Worm (Caenorhabditis elegans) whole organism, L2 larva: Measurements from ENCODE around the gene spig-4.

Source experiments
- alr-1 ChIP-seq: fragments of 150-350 bp; optimal IDR thresholded peaks from 2 replicates; lab custom pipeline; 2014; ENCODE audit warnings: missing biosample characterization, missing genetic modification characterization
- dmd-4 ChIP-seq: sonication (generic microtip); optimal IDR thresholded peaks from 2 replicates; lab custom pipeline; 2017; ENCODE audit warnings: missing biosample characterization, missing genetic modification characterization
- egl-27 ChIP-seq: sonication (generic microtip); optimal IDR thresholded peaks from 3 replicates; lab custom pipeline; 2017; ENCODE audit warnings: missing biosample characterization, missing genetic modification reagents, missing genetic modification characterization
- fos-1 ChIP-seq: fragments of 150-350 bp; optimal IDR thresholded peaks from 2 replicates; lab custom pipeline; 2014; ENCODE audit warnings: missing biosample characterization, missing genetic modification characterization
- lsy-2 ChIP-seq, 2 experiments: fragments of 150-350 bp in 1 of 2; sonication (generic microtip) in 1 of 2; optimal IDR thresholded peaks; 2 replicates each; lab custom pipeline; 2014 to 2017; ENCODE audit warnings: missing biosample characterization in 2 of 2, missing genetic modification characterization in 2 of 2
- nhr-11 ChIP-seq: fragments of 150-350 bp; optimal IDR thresholded peaks from 2 replicates; lab custom pipeline; 2014; ENCODE audit warnings: missing biosample characterization, missing genetic modification characterization
- nhr-25 ChIP-seq: fragments of 150-350 bp; sonication (generic microtip); optimal IDR thresholded peaks from 3 replicates; lab custom pipeline; 2014; ENCODE audit warnings: missing biosample characterization, missing genetic modification characterization
- peb-1 ChIP-seq: fragments of 150-350 bp; optimal IDR thresholded peaks from 2 replicates; lab custom pipeline; 2014; ENCODE audit warnings: missing biosample characterization, missing genetic modification characterization
- skn-1 ChIP-seq: sonication (generic microtip); optimal IDR thresholded peaks from 2 replicates; lab custom pipeline; 2017; ENCODE audit warnings: missing biosample characterization, missing genetic modification characterization
- ztf-11 ChIP-seq: sonication (generic microtip); optimal IDR thresholded peaks from 2 replicates; lab custom pipeline; 2017; ENCODE audit warnings: missing biosample characterization, missing genetic modification characterization

DNA sequence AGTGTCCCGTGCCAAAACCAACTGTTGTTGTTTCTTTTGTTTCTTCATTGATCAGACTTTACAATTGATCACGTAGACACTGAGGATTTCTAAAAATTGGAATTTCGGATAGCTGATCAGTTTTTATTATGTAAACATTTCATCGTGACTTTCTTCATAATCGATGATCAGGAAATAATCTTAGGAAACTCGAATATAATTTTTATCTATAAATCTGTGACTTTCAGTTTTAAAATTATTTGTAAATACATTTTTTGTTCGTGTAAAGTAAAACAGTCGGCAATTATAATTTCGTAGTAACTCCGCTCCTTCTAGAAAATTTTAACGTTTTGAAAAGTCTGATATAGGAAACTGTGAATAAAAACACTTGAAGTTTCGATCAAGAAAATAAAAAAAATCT is 35.9 kb downstream of the spig-4 start, which contains the start of gene F40G12.5:
- TF ChIP-seq ztf-11 = no peak
- no peak for TF ChIP-seq dmd-4 (tag; lab: Kevin White, UChicago)
- no peak for TF ChIP-seq nhr-25 (tag; lab: Kevin White, UChicago)
- no peak for TF ChIP-seq skn-1 (tag; lab: Kevin White, UChicago)
- TF ChIP-seq nhr-11 (tag; lab: Kevin White, UChicago) = no peak
- no peak for TF ChIP-seq alr-1 (tag; lab: Kevin White, UChicago)
- TF ChIP-seq peb-1 (tag; lab: Kevin White, UChicago) = no peak
- TF ChIP-seq egl-27 (tag; lab: Kevin White, UChicago) = no peak
- no peak for TF ChIP-seq lsy-2 (tag; optimal IDR thresholded peaks at IDR 0.05; lab: Kevin White, UChicago)
- no peak for TF ChIP-seq fos-1 (tag; lab: Kevin White, UChicago)
